Worm (Caenorhabditis elegans) whole organism, L4/young adult: ENCODE data around the gene K09D9.3.

Experiments used
- W03F9.2 ChIP-seq: fragments of 150-350 bp; optimal IDR thresholded peaks from 2 replicates; lab custom pipeline; 2014; ENCODE audit warnings: missing biosample characterization, missing genetic modification characterization
- dao-5 ChIP-seq: sonication (generic microtip); optimal IDR thresholded peaks from 2 replicates; lab custom pipeline; 2016; ENCODE audit warnings: missing genotype, missing genetic modification characterization, moderate library complexity, missing compliant biosample characterization
- him-1 ChIP-seq: sonication (generic microtip); optimal IDR thresholded peaks from 2 replicates; lab custom pipeline; 2016; ENCODE audit warnings: missing genotype, missing genetic modification reagents, missing genetic modification characterization, missing compliant biosample characterization

DNA sequence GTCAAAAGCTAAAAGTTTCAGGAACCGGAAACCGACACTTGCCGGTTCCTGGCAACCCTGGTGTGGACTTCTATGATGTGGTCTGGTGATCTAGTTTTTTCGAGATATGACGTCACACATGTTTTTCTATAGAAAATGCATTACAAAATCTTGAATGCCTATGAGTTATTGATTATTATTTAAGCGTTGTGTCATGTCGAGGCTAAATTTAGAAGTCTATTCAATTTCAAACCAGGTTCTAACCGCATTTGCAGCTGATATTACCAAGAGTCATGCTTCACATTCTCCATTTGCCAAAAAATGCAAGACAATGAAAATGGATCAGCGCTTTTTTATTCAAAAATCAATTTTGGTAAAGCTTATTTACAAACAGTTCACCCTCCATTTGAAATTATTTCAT is at the start of gene K09D9.3:
- TF ChIP-seq him-1 (tag; lab: Kevin White, UChicago) (no peak), W03F9.2 (no peak), dao-5 (tag; lab: Kevin White, UChicago) (no peak)
